Fruit fly (Drosophila melanogaster) whole organism, adult: ENCODE results near the gene Kdm5.
A peak's percentile ranks its signal among the peaks of the same experiment; 100 is the strongest.

Experiments used
- CG11617 ChIP-seq: fragments of 200-800 bp; sonication (Bioruptor generic); optimal IDR thresholded peaks from 2 replicates; lab custom pipeline; 2017; ENCODE audit warnings: mild to moderate bottlenecking, missing biosample characterization, missing genetic modification reagents, missing genetic modification characterization
- CG12768 ChIP-seq: fragments of 200-800 bp; sonication (Bioruptor generic); optimal IDR thresholded peaks from 2 replicates; lab custom pipeline; 2017; ENCODE audit warnings: missing biosample characterization, missing genetic modification characterization, mild to moderate bottlenecking, moderate library complexity, missing genetic modification reagents
- CG14711 ChIP-seq: fragments of 200-800 bp; sonication (Bioruptor generic); optimal IDR thresholded peaks from 2 replicates; lab custom pipeline; 2018; ENCODE audit warnings: missing biosample characterization, mild to moderate bottlenecking, missing genetic modification characterization, moderate library complexity
- CG1620 ChIP-seq: fragments of 200-800 bp; sonication (Bioruptor generic); optimal IDR thresholded peaks from 2 replicates; lab custom pipeline; 2016; ENCODE audit warnings: missing biosample characterization, missing genetic modification characterization
- CG33017 ChIP-seq: fragments of 200-800 bp; sonication (Bioruptor generic); optimal IDR thresholded peaks from 2 replicates; lab custom pipeline; 2018; ENCODE audit warnings: missing biosample characterization, mild to moderate bottlenecking, missing genetic modification characterization, moderate library complexity
- CG5204 ChIP-seq: fragments of 200-800 bp; sonication (Bioruptor generic); optimal IDR thresholded peaks from 2 replicates; lab custom pipeline; 2016; ENCODE audit warnings: missing biosample characterization, missing genetic modification characterization
- CG7045 ChIP-seq: fragments of 200-800 bp; sonication (Bioruptor generic); optimal IDR thresholded peaks from 2 replicates; lab custom pipeline; 2017; ENCODE audit warnings: missing biosample characterization, mild to moderate bottlenecking, missing genetic modification characterization
- CG7101 ChIP-seq: fragments of 200-800 bp; sonication (Bioruptor generic); optimal IDR thresholded peaks from 2 replicates; lab custom pipeline; 2018; ENCODE audit warnings: missing biosample characterization, mild to moderate bottlenecking, missing genetic modification characterization, moderate library complexity
- Clk ChIP-seq: fragments of 200-800 bp; sonication (Bioruptor generic); optimal IDR thresholded peaks from 2 replicates; lab custom pipeline; 2017; ENCODE audit warnings: missing biosample characterization, missing genetic modification characterization
- Crg-1 ChIP-seq: fragments of 200-800 bp; sonication (Bioruptor generic); optimal IDR thresholded peaks from 2 replicates; lab custom pipeline; 2016; ENCODE audit warnings: missing biosample characterization, missing genetic modification characterization
- Hr96 ChIP-seq: fragments of 200-800 bp; sonication (Bioruptor generic); optimal IDR thresholded peaks from 2 replicates; lab custom pipeline; 2016; ENCODE audit warnings: missing biosample characterization, missing genetic modification characterization
- Mnt ChIP-seq: fragments of 200-800 bp; sonication (Bioruptor generic); optimal IDR thresholded peaks from 2 replicates; lab custom pipeline; 2016; ENCODE audit warnings: missing biosample characterization, mild to moderate bottlenecking, missing genetic modification characterization
- bab1 ChIP-seq: fragments of 200-800 bp; sonication (Bioruptor generic); optimal IDR thresholded peaks from 3 replicates; lab custom pipeline; 2019; ENCODE audit warnings: missing biosample characterization, mild to moderate bottlenecking, missing genetic modification characterization, moderate library complexity
- cic ChIP-seq: fragments of 200-800 bp; sonication (Bioruptor generic); optimal IDR thresholded peaks from 2 replicates; lab custom pipeline; 2017; ENCODE audit warnings: missing biosample characterization, mild to moderate bottlenecking, missing genetic modification characterization, moderate library complexity
- cnc ChIP-seq, 2 experiments: fragments of >200 bp; optimal IDR thresholded peaks; 2 replicates each; lab custom pipeline; 2017
- kay ChIP-seq: fragments of 200-800 bp; sonication (Bioruptor generic); peaks from one replicate; lab custom pipeline; 2016; ENCODE audit warnings: missing biosample characterization, missing genetic modification characterization, borderline replicate concordance
- ovo ChIP-seq: fragments of 200-800 bp; sonication (Bioruptor generic); optimal IDR thresholded peaks from 2 replicates; lab custom pipeline; 2016; ENCODE audit warnings: missing biosample characterization, missing genetic modification characterization
- pad ChIP-seq: fragments of 200-800 bp; sonication (Bioruptor generic); optimal IDR thresholded peaks from 3 replicates; lab custom pipeline; 2017; ENCODE audit warnings: missing biosample characterization, missing genetic modification characterization, mild to moderate bottlenecking, moderate library complexity, missing genetic modification reagents
- tj ChIP-seq: fragments of 200-800 bp; sonication (Bioruptor generic); optimal IDR thresholded peaks from 3 replicates; lab custom pipeline; 2017; ENCODE audit warnings: missing biosample characterization, mild to moderate bottlenecking, missing genetic modification characterization, moderate library complexity
- toe ChIP-seq: fragments of 200-800 bp; sonication (Bioruptor generic); optimal IDR thresholded peaks from 2 replicates; lab custom pipeline; 2016; ENCODE audit warnings: missing biosample characterization, missing genetic modification characterization

Kdm5 gene

DNA sequence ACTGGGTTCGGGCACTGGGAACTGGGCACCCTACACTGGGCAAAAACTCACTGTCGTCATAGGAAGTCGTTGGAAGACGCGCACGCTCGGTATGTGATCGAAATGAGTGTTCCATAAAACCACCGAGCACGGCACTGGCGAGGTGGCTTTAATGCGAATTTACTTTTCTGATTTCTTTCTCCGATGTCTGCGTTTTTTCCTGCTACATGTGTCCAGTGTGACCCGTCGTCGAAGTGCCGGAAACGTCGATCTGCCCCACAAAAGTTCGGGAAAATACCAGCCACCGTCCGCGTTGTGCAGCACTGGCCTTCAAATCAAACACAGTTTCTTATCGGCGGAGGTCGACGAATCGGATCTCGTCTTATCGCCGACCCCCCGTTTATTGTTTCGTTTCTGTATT, at the start of gene Kdm5:
Gene Kdm5, minus strand, starts transcription at position 255 of the 400 bp plus-strand sequence.
- TF ChIP-seq CG5204 (GFP tag; lab: Kevin White, UChicago) (no peak), Mnt (GFP tag; lab: Kevin White, UChicago) (peak; percentile 76), toe (GFP tag; lab: Kevin White, UChicago) (no peak), Hr96 (GFP tag; lab: Kevin White, UChicago) (no peak), CG14711 (tag; lab: Kevin White, UChicago) (peak; percentile 32), kay (GFP tag; lab: Kevin White, UChicago) (no peak), bab1 (GFP tag; lab: Kevin White, UChicago) (peak; percentile 38), cnc (optimal IDR thresholded peaks at IDR 0.05; lab: Kevin White, UChicago) (no peak), CG1620 (GFP tag; lab: Kevin White, UChicago) (peak; percentile 28), Clk (GFP tag; lab: Kevin White, UChicago) (peak; percentile 8), tj (GFP tag; lab: Kevin White, UChicago) (peak; percentile 10), Crg-1 (GFP tag; lab: Kevin White, UChicago) (peak; percentile 72), CG7101 (tag; lab: Kevin White, UChicago) (peak; percentile 66), ovo (GFP tag; lab: Kevin White, UChicago) (no peak), CG12768 (GFP tag; lab: Kevin White, UChicago) (peak; percentile 24), CG7045 (GFP tag; lab: Kevin White, UChicago) (no peak), CG11617 (GFP tag; lab: Kevin White, UChicago) (no peak), pad (GFP tag; lab: Kevin White, UChicago) (peak; percentile 40), cic (GFP tag; lab: Kevin White, UChicago) (peak; percentile 32), CG33017 (tag; lab: Kevin White, UChicago) (peak; percentile 39)

DNA sequence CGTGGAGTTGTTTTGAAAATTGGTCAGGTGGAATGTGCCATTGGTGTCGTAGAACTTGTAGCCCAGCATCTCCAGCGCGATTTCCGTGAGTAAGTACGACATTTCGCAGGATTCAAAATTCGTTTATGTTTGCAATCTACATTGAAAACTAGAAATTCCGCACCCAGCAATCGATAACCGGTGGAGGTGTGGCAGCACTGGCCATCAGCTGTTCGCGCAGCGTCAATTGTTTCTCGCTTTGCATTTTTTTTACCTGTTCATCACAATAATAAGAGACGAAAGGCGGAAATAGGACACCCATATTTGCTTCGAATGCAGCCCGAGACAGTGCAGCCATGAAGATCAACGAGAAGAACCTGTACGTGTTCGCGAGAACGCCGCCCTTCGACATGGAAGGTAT, 49.2 kb upstream of the Kdm5 start, which contains the start of the genes CG34179 and slmo:
Gene CG34179, minus strand, starts transcription at position 165 of the 400 bp plus-strand sequence.
Gene slmo, minus strand, starts transcription at position 165 of the 400 bp plus-strand sequence.
- TF ChIP-seq cnc (optimal IDR thresholded peaks at IDR 0.05; lab: Kevin White, UChicago) (no peak), kay (GFP tag; lab: Kevin White, UChicago) (no peak), tj (GFP tag; lab: Kevin White, UChicago) (peak; percentile 84), CG33017 (tag; lab: Kevin White, UChicago) (no peak)

DNA sequence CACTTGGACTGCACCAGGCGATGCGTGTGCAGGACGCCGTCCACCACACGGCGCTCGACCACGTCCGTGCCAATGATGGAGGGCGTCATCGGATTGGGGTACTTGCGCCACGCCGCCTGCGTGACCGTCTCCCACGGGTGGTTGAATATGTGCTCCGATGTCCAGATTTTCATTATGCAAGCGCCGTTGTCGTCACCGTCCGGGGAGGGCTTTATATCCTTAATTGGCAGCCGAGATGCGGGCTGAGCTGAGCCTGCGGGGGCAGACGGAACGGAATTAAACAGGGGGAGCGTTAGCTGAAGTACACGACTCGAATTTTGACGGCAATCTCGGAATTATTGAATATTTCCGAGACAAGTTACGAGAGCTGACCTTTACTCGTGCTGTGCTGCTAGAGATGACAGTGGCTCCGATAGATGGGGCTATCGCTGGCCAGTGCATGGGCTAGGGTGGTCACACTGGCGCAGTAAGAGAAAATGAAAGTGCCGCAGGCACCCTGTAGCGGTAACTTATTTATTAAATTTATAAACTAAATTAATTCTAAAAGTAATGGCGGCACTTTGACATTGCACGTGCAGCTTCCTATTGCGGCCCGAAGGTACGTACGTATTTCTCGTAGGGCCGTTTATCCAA, 48.3 kb upstream of the Kdm5 start, which contains the start of gene IPIP:
Gene IPIP, plus strand, starts transcription at position 475 of the 633 bp plus-strand sequence.
- TF ChIP-seq CG7101 (tag; lab: Kevin White, UChicago) (peak; percentile 54), CG5204 (GFP tag; lab: Kevin White, UChicago) (no peak), cic (GFP tag; lab: Kevin White, UChicago) (peak; percentile 2), toe (GFP tag; lab: Kevin White, UChicago) (no peak), pad (GFP tag; lab: Kevin White, UChicago) (peak; percentile 44), kay (GFP tag; lab: Kevin White, UChicago) (no peak), ovo (GFP tag; lab: Kevin White, UChicago) (peak; percentile 43), cnc (optimal IDR thresholded peaks at IDR 0.05; lab: Kevin White, UChicago) (no peak), tj (GFP tag; lab: Kevin White, UChicago) (peak; percentile 25), CG11617 (GFP tag; lab: Kevin White, UChicago) (peak; percentile 35), Clk (GFP tag; lab: Kevin White, UChicago) (no peak), CG7045 (GFP tag; lab: Kevin White, UChicago) (no peak), Mnt (GFP tag; lab: Kevin White, UChicago) (peak; percentile 91), CG1620 (GFP tag; lab: Kevin White, UChicago) (peak; percentile 17), Hr96 (GFP tag; lab: Kevin White, UChicago) (peak; percentile 3), CG33017 (tag; lab: Kevin White, UChicago) (no peak), CG14711 (tag; lab: Kevin White, UChicago) (peak; percentile 20), CG12768 (GFP tag; lab: Kevin White, UChicago) (peak; percentile 32), bab1 (GFP tag; lab: Kevin White, UChicago) (peak; percentile 72), Crg-1 (GFP tag; lab: Kevin White, UChicago) (no peak)

DNA sequence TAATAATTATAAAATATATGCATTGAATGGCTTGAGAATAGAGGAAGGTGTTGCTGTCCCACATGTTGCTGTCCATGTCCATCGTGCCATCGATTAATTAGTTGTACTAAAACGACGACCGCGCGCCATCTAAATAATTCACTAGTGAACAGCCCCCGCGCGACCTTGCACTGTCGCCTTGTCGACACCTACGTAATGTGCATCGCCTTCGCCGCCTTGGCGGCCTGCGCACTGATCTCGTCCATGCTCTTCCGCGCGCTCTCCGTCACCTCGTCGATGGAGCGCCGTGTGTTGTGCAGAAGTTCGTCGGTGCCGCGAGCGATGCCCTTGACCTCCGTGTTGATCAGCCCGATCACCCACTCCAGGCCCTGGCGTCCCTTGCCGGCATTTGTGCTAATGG, 47.6 kb upstream of the Kdm5 start:
- TF ChIP-seq CG14711 (tag; lab: Kevin White, UChicago) (no peak), Mnt (GFP tag; lab: Kevin White, UChicago) (no peak), ovo (GFP tag; lab: Kevin White, UChicago) (no peak), Hr96 (GFP tag; lab: Kevin White, UChicago) (no peak)

DNA sequence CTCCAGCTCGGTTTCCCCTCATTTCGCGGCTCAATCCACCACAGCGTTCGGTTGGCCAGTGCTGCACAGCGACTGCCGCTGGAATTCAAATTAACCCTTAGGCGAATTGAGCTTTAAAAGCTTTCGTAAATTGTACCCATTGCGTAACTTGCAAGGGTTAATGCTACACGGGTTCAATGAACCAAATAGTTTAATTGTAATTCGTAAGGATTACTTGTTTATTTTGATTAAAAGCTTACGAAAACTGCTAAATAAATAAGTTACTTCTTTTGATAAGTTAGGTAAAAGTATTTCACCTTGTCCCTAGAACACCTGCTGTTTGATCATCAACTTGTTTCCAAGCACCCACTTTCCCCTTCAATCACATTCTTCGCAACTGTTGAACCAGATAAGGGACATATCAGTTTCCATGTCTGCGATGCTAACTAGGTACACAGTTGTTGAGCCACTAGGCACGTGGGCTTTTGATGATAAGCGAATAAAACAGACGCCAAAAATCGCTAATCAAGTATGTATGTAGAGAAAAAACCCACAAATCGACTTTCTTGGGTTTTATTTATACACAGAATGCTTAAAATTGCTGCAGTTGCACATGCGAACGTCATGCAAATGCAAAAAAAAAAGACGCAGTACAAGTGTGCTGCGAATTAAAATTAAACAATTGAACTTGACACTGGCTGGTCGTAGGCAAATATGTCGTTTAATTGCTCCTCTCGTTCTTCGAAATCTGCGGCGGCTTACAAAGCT, 46.8 kb upstream of the Kdm5 start, which contains the start of gene Pfas:
Gene Pfas, minus strand, starts transcription at position 79 of the 747 bp plus-strand sequence.
- TF ChIP-seq Mnt (GFP tag; lab: Kevin White, UChicago) (peak; percentile 85), toe (GFP tag; lab: Kevin White, UChicago) (no peak), bab1 (GFP tag; lab: Kevin White, UChicago) (peak; percentile 62), ovo (GFP tag; lab: Kevin White, UChicago) (no peak), cnc (optimal IDR thresholded peaks at IDR 0.05; lab: Kevin White, UChicago) (no peak), cic (GFP tag; lab: Kevin White, UChicago) (peak; percentile 69), Crg-1 (GFP tag; lab: Kevin White, UChicago) (peak; percentile 89), CG1620 (GFP tag; lab: Kevin White, UChicago) (peak; percentile 69), pad (GFP tag; lab: Kevin White, UChicago) (peak; percentile 100), CG33017 (tag; lab: Kevin White, UChicago) (peak; percentile 76), CG14711 (tag; lab: Kevin White, UChicago) (peak; percentile 75), CG7101 (tag; lab: Kevin White, UChicago) (peak; percentile 85), CG12768 (GFP tag; lab: Kevin White, UChicago) (peak; percentile 62), CG5204 (GFP tag; lab: Kevin White, UChicago) (no peak), CG7045 (GFP tag; lab: Kevin White, UChicago) (peak; percentile 38), kay (GFP tag; lab: Kevin White, UChicago) (no peak), Hr96 (GFP tag; lab: Kevin White, UChicago) (peak; percentile 72), Clk (GFP tag; lab: Kevin White, UChicago) (peak; percentile 12), tj (GFP tag; lab: Kevin White, UChicago) (peak; percentile 97), CG11617 (GFP tag; lab: Kevin White, UChicago) (peak; percentile 73)
